Worm (Caenorhabditis elegans) whole organism, young adult: ENCODE measurements around the gene D1086.6.
"Not testable (repeated sequence)": the region's sequence is repeated elsewhere in the genome, so short reads cannot be mapped to it uniquely, and the experiment has no call there.

Experiments
- ama-1 ChIP-seq, 3 experiments: fragments of 150-350 bp in 1 of 3; sonication (generic microtip) in 2 of 3; optimal IDR thresholded peaks; 2 replicates each; lab custom pipeline; 2014 to 2018; ENCODE audit warnings: missing biosample characterization in 2 of 3, missing genetic modification characterization in 2 of 3, missing genetic modification reagents in 2 of 3
- efl-1 ChIP-seq: fragments of 150-350 bp; optimal IDR thresholded peaks from 2 replicates; lab custom pipeline; 2014; ENCODE audit warnings: missing biosample characterization, missing genetic modification reagents, missing genetic modification characterization
- sptf-2 ChIP-seq: fragments of 200-800 bp; sonication (Bioruptor generic); optimal IDR thresholded peaks from 2 replicates; lab custom pipeline; 2018; ENCODE audit warnings: mild to moderate bottlenecking, missing genetic modification characterization, missing compliant biosample characterization

DNA sequence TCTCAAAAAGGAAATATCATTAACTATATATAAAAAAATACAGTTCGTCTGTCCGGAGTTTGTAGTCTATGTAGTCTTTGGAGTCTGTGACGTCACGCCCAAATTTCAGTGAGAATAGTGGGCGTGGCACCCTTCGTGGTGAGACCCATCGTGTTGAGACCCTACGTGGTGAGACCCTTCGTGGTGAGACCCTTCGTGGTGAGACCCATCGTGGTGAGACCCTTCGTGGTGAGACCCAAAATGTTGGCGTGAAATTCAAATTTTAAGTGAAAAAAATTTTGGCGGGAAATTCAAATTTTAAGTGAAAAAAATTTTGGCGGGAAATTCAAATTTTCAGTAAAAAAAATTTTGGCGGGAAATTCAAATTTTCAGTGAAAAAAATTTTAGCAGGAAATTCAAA is 44.6 kb downstream of the D1086.6 start:
- TF ChIP-seq sptf-2; efl-1 (GFP tag; lab: Kevin White, UChicago); ama-1 (optimal IDR thresholded peaks at IDR 0.05; lab: Kevin White, UChicago); ama-1 (GFP tag; optimal IDR thresholded peaks at IDR 0.05; lab: Kevin White, UChicago): not testable (repeated sequence)
